Fruit fly (Drosophila melanogaster): ENCODE measurements around the gene CG4835.

Gene CG4835

dm6 chr3L:5511959-5512358, 32.4 kb downstream of the CG4835 start (continued):
- TF ChIP-seq tup (GFP tag; optimal IDR thresholded peaks at IDR 0.05) (peak; percentile 42), z (GFP tag; IDR thresholded peaks at IDR 0.05) (peak; percentile 52; the same call in 1 of the 3 replicates), YL-1 (GFP tag; optimal IDR thresholded peaks at IDR 0.05) (peak; percentile 78), Fer1 (GFP tag; optimal IDR thresholded peaks at IDR 0.05) (peak; percentile 96), CG30403 (GFP tag; optimal IDR thresholded peaks at IDR 0.05) (peak; percentile 79), Oaz (GFP tag; IDR thresholded peaks at IDR 0.05) (peak; percentile 85), gcm (GFP tag; optimal IDR thresholded peaks at IDR 0.05) (no peak), CG15073 (GFP tag; optimal IDR thresholded peaks at IDR 0.05) (peak; percentile 5), tio (GFP tag; optimal IDR thresholded peaks at IDR 0.05) (peak; percentile 57), HLH3B (GFP tag; IDR thresholded peaks at IDR 0.05) (peak; percentile 84; the same call in 1 of the 2 replicates), CG15011 (GFP tag; optimal IDR thresholded peaks at IDR 0.05) (peak; percentile 81), Atf3 (GFP tag; optimal IDR thresholded peaks at IDR 0.05) (peak; percentile 69), repo (GFP tag; optimal IDR thresholded peaks at IDR 0.05) (peak; percentile 89), B-H2 (GFP tag; optimal IDR thresholded peaks at IDR 0.05) (peak; percentile 97), Aef1 (GFP tag; IDR thresholded peaks at IDR 0.05) (peak; percentile 46; the same call in 1 of the 3 replicates), CG14050 (GFP tag; IDR thresholded peaks at IDR 0.05) (peak; percentile 75; the same call in 2 of the 3 replicates), CG8359 (GFP tag; optimal IDR thresholded peaks at IDR 0.05; ENCODE audit: borderline replicate concordance) (peak; percentile 39), CG1529 (GFP tag; optimal IDR thresholded peaks at IDR 0.05) (peak; percentile 82), CG10321 (GFP tag; IDR thresholded peaks at IDR 0.05) (peak; percentile 58), HmgD (GFP tag; optimal IDR thresholded peaks at IDR 0.05) (peak; percentile 75), ap (GFP tag; IDR thresholded peaks at IDR 0.05) (peak; percentile 81), CG13424 (tag; optimal IDR thresholded peaks at IDR 0.05) (peak; percentile 77), lilli (GFP tag; optimal IDR thresholded peaks at IDR 0.05) (peak; percentile 82), bab2 (GFP tag; optimal IDR thresholded peaks at IDR 0.05) (peak; percentile 62), gt (GFP tag; IDR thresholded peaks at IDR 0.05) (0 out of 2 replicates have a peak, but pooled peaks have one; percentile 10), BtbVII (GFP tag; optimal IDR thresholded peaks at IDR 0.05) (peak; percentile 86), pnt (GFP tag; optimal IDR thresholded peaks at IDR 0.05) (peak; percentile 5), CG10565 (GFP tag; optimal IDR thresholded peaks at IDR 0.05) (no peak), Dp (GFP tag; optimal IDR thresholded peaks at IDR 0.05) (peak; percentile 35), CG6254 (GFP tag; optimal IDR thresholded peaks at IDR 0.05) (no peak), CG10654 (GFP tag; optimal IDR thresholded peaks at IDR 0.05) (peak; percentile 87), Dref (GFP tag; IDR thresholded peaks at IDR 0.05) (no peak; the same call in 1 of the 2 replicates), inv (GFP tag; IDR thresholded peaks at IDR 0.05; ENCODE audit: partially characterized antibody) (no peak), prd (optimal IDR thresholded peaks at IDR 0.05) (no peak), prd (GFP tag; IDR thresholded peaks at IDR 0.05) (peak; percentile 64), Nf-YB (GFP tag; optimal IDR thresholded peaks at IDR 0.05) (peak; percentile 69), lov (optimal IDR thresholded peaks at IDR 0.05) (no peak), lov (GFP tag; IDR thresholded peaks at IDR 0.05) (peak; percentile 91), bcd (GFP tag; optimal IDR thresholded peaks at IDR 0.05) (peak; percentile 95), CG13287 (GFP tag; IDR thresholded peaks at IDR 0.05; ENCODE audit: partially characterized antibody) (peak; percentile 78), D19A (tag; optimal IDR thresholded peaks at IDR 0.05) (no peak), CG6654 (GFP tag; optimal IDR thresholded peaks at IDR 0.05) (peak; percentile 72), CG10979 (tag; optimal IDR thresholded peaks at IDR 0.05) (no peak), aop (GFP tag; IDR thresholded peaks at IDR 0.05) (peak; percentile 60), CG14014 (GFP tag; IDR thresholded peaks at IDR 0.05) (peak; percentile 79), CG4730 (GFP tag; IDR thresholded peaks at IDR 0.05) (peak; percentile 61), zfh1 (GFP tag; IDR thresholded peaks at IDR 0.05) (peak; percentile 83), CG7271 (tag; optimal IDR thresholded peaks at IDR 0.05) (peak; percentile 82), Hr3 (GFP tag; optimal IDR thresholded peaks at IDR 0.05) (peak; percentile 51), CG17829 (tag; optimal IDR thresholded peaks at IDR 0.05) (no peak), CG9876 (GFP tag; optimal IDR thresholded peaks at IDR 0.05) (peak; percentile 90), sens-2 (GFP tag; IDR thresholded peaks at IDR 0.05) (peak; percentile 86)

All from whole organism, embryonic.